Fruit fly (Drosophila melanogaster): ENCODE results near the gene CG33229.

dm6 chr3L:224004-224951, 626 bp downstream of the CG33229 start:
- TF ChIP-seq Ets21C (GFP tag; optimal IDR thresholded peaks at IDR 0.05) (no peak), OdsH (GFP tag; optimal IDR thresholded peaks at IDR 0.05) (no peak)
